Worm (Caenorhabditis elegans) whole organism, late embryonic: ENCODE data around the gene clec-225.

ENCODE experiments used
- ceh-18 ChIP-seq: sonication (generic microtip); optimal IDR thresholded peaks from 2 replicates; lab custom pipeline; 2016; ENCODE audit warnings: missing genetic modification characterization, missing compliant biosample characterization
- elt-2 ChIP-seq: sonication (generic microtip); optimal IDR thresholded peaks from 2 replicates; lab custom pipeline; 2016; ENCODE audit warnings: missing genetic modification reagents, missing genetic modification characterization, missing compliant biosample characterization
- eyg-1 ChIP-seq: sonication (generic microtip); optimal IDR thresholded peaks from 2 replicates; lab custom pipeline; 2016; ENCODE audit warnings: missing genotype, missing genetic modification characterization, missing compliant biosample characterization
- rnt-1 ChIP-seq: sonication (generic microtip); optimal IDR thresholded peaks from 2 replicates; lab custom pipeline; 2016; ENCODE audit warnings: missing genetic modification characterization, missing compliant biosample characterization
- tbx-2 ChIP-seq: sonication (generic microtip); optimal IDR thresholded peaks from 2 replicates; lab custom pipeline; 2016; ENCODE audit warnings: missing genetic modification characterization, missing compliant biosample characterization
- unc-42 ChIP-seq: sonication (generic microtip); optimal IDR thresholded peaks from 2 replicates; lab custom pipeline; 2016; ENCODE audit warnings: missing genotype, missing genetic modification characterization, missing compliant biosample characterization

The clec-225 gene

DNA sequence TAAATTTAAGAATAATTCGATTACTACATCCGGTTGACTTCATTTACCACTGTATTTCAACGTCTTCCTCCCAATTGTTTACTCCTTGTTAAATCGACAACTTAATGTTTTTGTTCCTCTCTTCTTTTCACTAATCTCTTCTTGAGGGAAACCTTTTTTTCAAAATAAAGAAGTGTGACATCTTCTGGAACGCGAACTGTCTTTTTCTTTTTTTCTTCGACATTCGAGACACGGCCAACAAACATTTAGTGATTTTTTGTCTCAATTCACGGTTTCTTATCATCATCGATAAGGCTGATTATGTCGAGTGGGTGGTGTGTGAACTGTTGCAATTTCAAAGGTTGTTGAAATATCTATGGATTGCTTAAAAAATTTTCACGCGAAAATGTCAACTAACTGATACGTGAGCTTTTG lies 49.5 kb downstream of the clec-225 start:
- TF ChIP-seq tbx-2 (tag; lab: Kevin White, UChicago) (no peak), elt-2 (tag; lab: Kevin White, UChicago) (peak; percentile 39)

ce11 chrV:13083751-13084672 lies 50.7 kb downstream of the clec-225 start:
- TF ChIP-seq rnt-1 (tag; lab: Kevin White, UChicago), result no peak
- TF ChIP-seq ceh-18 (tag; lab: Kevin White, UChicago), result peak; percentile 54
- TF ChIP-seq eyg-1, result no peak
- peak; percentile 31 for TF ChIP-seq unc-42 (tag; lab: Kevin White, UChicago)
